Worm (Caenorhabditis elegans) whole organism, young adult: Measurements from ENCODE around the gene T23B5.3.

Source experiments
- aptf-2 ChIP-seq: fragments of 200-800 bp; sonication (Bioruptor generic); conservative IDR thresholded peaks from 2 replicates; pipeline ENCODE4 v1.3.6; 2022; ENCODE audit warnings: missing genetic modification reagents, missing genetic modification characterization, missing compliant biosample characterization
- nhr-80 ChIP-seq: sonication (generic microtip); optimal IDR thresholded peaks from 2 replicates; lab custom pipeline; 2016; ENCODE audit warnings: missing genetic modification characterization, missing compliant biosample characterization
- snpc-4 ChIP-seq, 5 experiments: fragments of 150-350 bp in 1 of 5; sonication (generic microtip) in 4 of 5; optimal IDR thresholded peaks; 2 replicates each; lab custom pipeline; 2014 to 2018; ENCODE audit warnings: missing genetic modification characterization in 5 of 5, missing biosample characterization in 3 of 5, antibody characterized with exemption in 2 of 5, mild to moderate bottlenecking in 2 of 5, missing compliant biosample characterization in 2 of 5, missing genotype in 2 of 5, moderate library complexity in 2 of 5, missing genetic modification reagents in 1 of 5

- TF ChIP-seq aptf-2 (GFP tag; lab: Robert Waterston, UW): no peak
- no peak for TF ChIP-seq snpc-4 (GFP tag; optimal IDR thresholded peaks at IDR 0.05; lab: Kevin White, UChicago)
- no peak for TF ChIP-seq snpc-4 (tag; optimal IDR thresholded peaks at IDR 0.05; lab: Kevin White, UChicago)
- no peak for TF ChIP-seq nhr-80 (tag; lab: Kevin White, UChicago)
Observed at ce11 chrIV:12711644-12712043, 23.2 kb downstream of the T23B5.3 start, which contains the start of gene C27D8.3.
